Fruit fly (Drosophila melanogaster) whole organism, wandering third instar larva: ENCODE measurements around the gene Gasp.

Experiments
- Abd-B ChIP-seq: fragments of >200 bp; optimal IDR thresholded peaks from 2 replicates; lab custom pipeline; 2017; ENCODE audit warnings: missing biosample characterization, missing genetic modification characterization
- N ChIP-seq: fragments of >200 bp; optimal IDR thresholded peaks from 2 replicates; lab custom pipeline; 2018; ENCODE audit warnings: missing biosample characterization, missing external identifiers, missing genetic modification characterization
- Rel ChIP-seq, 2 experiments: fragments of 200-800 bp; sonication (Bioruptor generic) in 1 of 2; optimal IDR thresholded peaks; 2 replicates in 1 of 2; 3 replicates in 1 of 2; lab custom pipeline; 2016 to 2019; ENCODE audit warnings: mild to moderate bottlenecking in 2 of 2, missing biosample characterization in 2 of 2, missing genetic modification characterization in 2 of 2, moderate library complexity in 1 of 2
- brk ChIP-seq: fragments of 200-800 bp; sonication (Bioruptor generic); optimal IDR thresholded peaks from 2 replicates; lab custom pipeline; 2016; ENCODE audit warnings: missing biosample characterization, mild to moderate bottlenecking, missing genetic modification characterization
- dmrt93B ChIP-seq: fragments of 200-800 bp; sonication (Bioruptor generic); optimal IDR thresholded peaks from 2 replicates; lab custom pipeline; 2018; ENCODE audit warnings: missing biosample characterization, mild to moderate bottlenecking, missing genetic modification characterization
- foxo ChIP-seq, 2 experiments: fragments of 200-800 bp; sonication (Bioruptor generic); optimal IDR thresholded peaks; 2 replicates in 1 of 2; 3 replicates in 1 of 2; lab custom pipeline; 2016 to 2017; ENCODE audit warnings: missing biosample characterization in 2 of 2, missing genetic modification characterization in 2 of 2
- h ChIP-seq: fragments of 200-800 bp; sonication (Bioruptor generic); optimal IDR thresholded peaks from 3 replicates; lab custom pipeline; 2016; ENCODE audit warnings: missing biosample characterization, mild to moderate bottlenecking, missing genetic modification characterization
- lola ChIP-seq: fragments of >200 bp; optimal IDR thresholded peaks from 2 replicates; lab custom pipeline; 2017; ENCODE audit warnings: missing biosample characterization, missing genetic modification characterization
- tai ChIP-seq: sonication (Bioruptor generic); optimal IDR thresholded peaks from 2 replicates; lab custom pipeline; 2016; ENCODE audit warnings: missing biosample characterization, missing genetic modification characterization

- TF ChIP-seq foxo (GFP tag; optimal IDR thresholded peaks at IDR 0.05; lab: Kevin White, UChicago) (no peak), lola (GFP tag; lab: Kevin White, UChicago) (no peak), h (no peak), Rel (GFP tag; optimal IDR thresholded peaks at IDR 0.05; lab: Kevin White, UChicago) (no peak), Rel (tag; optimal IDR thresholded peaks at IDR 0.05; lab: Kevin White, UChicago) (no peak), dmrt93B (no peak), brk (GFP tag; lab: Kevin White, UChicago) (no peak), tai (GFP tag; lab: Kevin White, UChicago) (no peak), N (GFP tag; lab: Kevin White, UChicago) (no peak), Abd-B (GFP tag; lab: Kevin White, UChicago) (no peak)
Observed at dm6 chr3R:6097042-6097441, 3.6 kb downstream of the Gasp start.
